Worm (Caenorhabditis elegans) whole organism, early embryonic: Measurements from ENCODE around the gene C34C6.9.

Experiments used
- B0310.2 ChIP-seq: sonication (generic microtip); optimal IDR thresholded peaks from 2 replicates; lab custom pipeline; 2016; ENCODE audit warnings: mild to moderate bottlenecking, missing genetic modification characterization, missing compliant biosample characterization
- F13C5.2 ChIP-seq: sonication (generic microtip); optimal IDR thresholded peaks from 2 replicates; lab custom pipeline; 2017; ENCODE audit warnings: mild to moderate bottlenecking, missing genetic modification characterization, inconsistent platforms, missing compliant biosample characterization
- aly-1 ChIP-seq: sonication (generic microtip); optimal IDR thresholded peaks from 2 replicates; lab custom pipeline; 2016; ENCODE audit warnings: missing genetic modification characterization, missing compliant biosample characterization
- ama-1 ChIP-seq: fragments of 150-350 bp; optimal IDR thresholded peaks from 2 replicates; lab custom pipeline; 2014
- ceh-13 ChIP-seq: fragments of 200-800 bp; sonication (Bioruptor generic); optimal IDR thresholded peaks from 2 replicates; lab custom pipeline; 2018; ENCODE audit warnings: mild to moderate bottlenecking, missing genetic modification characterization, missing compliant biosample characterization
- ceh-36 ChIP-seq: sonication (generic microtip); optimal IDR thresholded peaks from 2 replicates; lab custom pipeline; 2016; ENCODE audit warnings: missing genetic modification characterization, inconsistent platforms, missing compliant biosample characterization
- ets-7 ChIP-seq: sonication (generic microtip); optimal IDR thresholded peaks from 2 replicates; lab custom pipeline; 2016; ENCODE audit warnings: missing genotype, missing genetic modification characterization, missing compliant biosample characterization
- flt-1 ChIP-seq: fragments of 200-800 bp; sonication (Bioruptor generic); IDR thresholded peaks from 2 replicates; pipeline ENCODE4 v1.3.6; 2022; ENCODE audit warnings: missing genetic modification characterization, missing compliant biosample characterization
- hmbx-1 ChIP-seq: sonication (generic microtip); optimal IDR thresholded peaks from 2 replicates; lab custom pipeline; 2016; ENCODE audit warnings: mild to moderate bottlenecking, missing genetic modification characterization, missing compliant biosample characterization
- hmg-4 ChIP-seq: fragments of 200-800 bp; sonication (Bioruptor generic); optimal IDR thresholded peaks from 2 replicates; lab custom pipeline; 2018; ENCODE audit warnings: mild to moderate bottlenecking, missing genetic modification characterization, missing compliant biosample characterization
- hnd-1 ChIP-seq: sonication (generic microtip); optimal IDR thresholded peaks from 2 replicates; lab custom pipeline; 2016; ENCODE audit warnings: missing genetic modification characterization, missing compliant biosample characterization
- pes-1 ChIP-seq: fragments of 200-800 bp; sonication (Bioruptor generic); IDR thresholded peaks from 2 replicates; pipeline ENCODE4 v1.3.6; 2022; ENCODE audit warnings: missing genetic modification reagents, missing genetic modification characterization, missing compliant biosample characterization
- scrt-1 ChIP-seq: fragments of 200-800 bp; sonication (Bioruptor generic); IDR thresholded peaks from 2 replicates; pipeline ENCODE4 v1.3.6; 2022; ENCODE audit warnings: missing genetic modification characterization, missing compliant biosample characterization
- sea-1 ChIP-seq: fragments of 200-800 bp; sonication (Bioruptor generic); conservative IDR thresholded peaks from 2 replicates; pipeline ENCODE4 v1.3.6; 2022; ENCODE audit warnings: missing genetic modification characterization, missing compliant biosample characterization
- tbx-11 ChIP-seq: fragments of 200-800 bp; sonication (Bioruptor generic); IDR thresholded peaks from 2 replicates; pipeline ENCODE4 v1.3.6; 2022; ENCODE audit warnings: missing genetic modification characterization, missing compliant biosample characterization
- tbx-37 ChIP-seq: fragments of 200-800 bp; sonication (Bioruptor generic); conservative IDR thresholded peaks from 2 replicates; pipeline ENCODE4 v1.3.6; 2022; ENCODE audit warnings: missing genetic modification reagents, missing genetic modification characterization, missing compliant biosample characterization
- tra-4 ChIP-seq: sonication (generic microtip); optimal IDR thresholded peaks from 2 replicates; lab custom pipeline; 2017; ENCODE audit warnings: missing genetic modification characterization, missing compliant biosample characterization

Gene C34C6.9

DNA sequence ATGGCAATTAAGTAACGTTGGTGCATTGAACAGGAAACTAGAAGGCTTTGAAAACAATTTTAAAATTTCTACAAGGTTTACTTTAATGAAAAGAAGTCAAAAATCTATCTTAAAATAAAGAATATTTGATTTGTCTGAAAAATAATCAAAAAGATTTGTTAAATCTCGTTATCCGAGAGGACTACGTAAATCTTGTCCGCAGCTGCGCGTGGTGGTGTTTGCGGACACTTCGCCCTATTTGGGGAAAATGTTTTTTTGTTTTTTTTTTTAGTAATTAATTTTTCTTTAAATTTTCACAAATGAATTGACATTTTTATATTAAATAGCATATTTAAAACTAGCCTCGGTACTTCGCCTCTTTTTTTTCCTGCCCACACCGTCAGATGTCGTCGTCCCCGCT lies 1.8 kb upstream of the C34C6.9 start:
- TF ChIP-seq B0310.2 (tag; lab: Kevin White, UChicago) (no peak), ceh-36 (tag; lab: Kevin White, UChicago) (no peak), scrt-1 (GFP tag; lab: Robert Waterston, UW) (no peak), hmbx-1 (tag; lab: Kevin White, UChicago) (no peak), flt-1 (GFP tag; lab: Robert Waterston, UW) (0 out of 2 replicates have a peak, but pooled peaks have one; percentile 22)

DNA sequence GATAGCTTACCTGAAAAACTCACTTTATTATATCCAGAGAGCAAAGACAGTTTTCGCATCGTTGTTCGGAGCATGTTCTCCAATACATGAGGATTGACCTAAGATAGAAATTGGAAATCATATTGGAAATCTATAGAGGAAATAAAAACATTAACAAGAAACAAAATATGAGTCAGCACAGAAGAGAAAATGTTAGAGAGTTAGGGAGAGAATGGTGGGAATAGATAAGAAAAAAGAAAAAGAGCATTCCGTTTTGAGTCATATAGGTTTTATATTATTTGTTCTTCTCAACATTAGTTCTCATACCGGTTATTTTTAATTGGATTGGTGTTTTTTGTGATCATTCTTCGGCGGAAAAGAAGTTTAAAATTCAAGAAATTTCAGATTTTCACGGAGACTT lies 899 bp upstream of the C34C6.9 start, which contains the start of gene hgap-2:
TSS of gene hgap-2 (minus strand) at position 101 of the 400 bp plus-strand sequence.
- TF ChIP-seq ceh-13 (GFP tag; lab: Kevin White, UChicago) = no peak
- no peak for TF ChIP-seq F13C5.2 (tag; lab: Kevin White, UChicago)
- no peak for TF ChIP-seq tbx-11 (GFP tag; lab: Robert Waterston, UW)
- no peak for TF ChIP-seq ama-1 (lab: Kevin White, UChicago)
- TF ChIP-seq sea-1 (GFP tag; lab: Robert Waterston, UW) = no peak
- no peak for TF ChIP-seq hmbx-1 (tag; lab: Kevin White, UChicago)
- TF ChIP-seq ceh-36 (tag; lab: Kevin White, UChicago) = no peak
- no peak for TF ChIP-seq tbx-37 (GFP tag; lab: Robert Waterston, UW)
- TF ChIP-seq hnd-1 (tag; lab: Kevin White, UChicago) = no peak

- TF ChIP-seq ama-1 (lab: Kevin White, UChicago) (no peak), ceh-36 (tag; lab: Kevin White, UChicago) (no peak), B0310.2 (tag; lab: Kevin White, UChicago) (no peak), F13C5.2 (tag; lab: Kevin White, UChicago) (no peak), scrt-1 (GFP tag; lab: Robert Waterston, UW) (no peak), hmbx-1 (tag; lab: Kevin White, UChicago) (no peak), tra-4 (tag; lab: Kevin White, UChicago) (no peak), ceh-13 (GFP tag; lab: Kevin White, UChicago) (no peak), sea-1 (GFP tag; lab: Robert Waterston, UW) (no peak), hmg-4 (no peak), flt-1 (GFP tag; lab: Robert Waterston, UW) (no peak), pes-1 (GFP tag; lab: Robert Waterston, UW) (no peak), tbx-11 (GFP tag; lab: Robert Waterston, UW) (no peak), aly-1 (tag; lab: Kevin White, UChicago) (no peak)
Measured at ce11 chrII:8691344-8691960, 5.7 kb downstream of the C34C6.9 start, which contains the start of gene C34C6.3. Gene C34C6.3, plus strand, starts transcription at chrII:8691910.

ce11 chrII:8695783-8696182 lies 10.1 kb downstream of the C34C6.9 start, which contains the start of gene C34C6.10:
Gene C34C6.10, minus strand, starts transcription at chrII:8695883.
- TF ChIP-seq ceh-13 (GFP tag; lab: Kevin White, UChicago) = no peak
- TF ChIP-seq pes-1 (GFP tag; lab: Robert Waterston, UW) = no peak
- no peak for TF ChIP-seq ceh-36 (tag; lab: Kevin White, UChicago)
- TF ChIP-seq sea-1 (GFP tag; lab: Robert Waterston, UW) = no peak
- no peak for TF ChIP-seq F13C5.2 (tag; lab: Kevin White, UChicago)
- TF ChIP-seq hnd-1 (tag; lab: Kevin White, UChicago) = no peak
- TF ChIP-seq B0310.2 (tag; lab: Kevin White, UChicago) = no peak
- TF ChIP-seq tbx-37 (GFP tag; lab: Robert Waterston, UW) = no peak
- no peak for TF ChIP-seq tbx-11 (GFP tag; lab: Robert Waterston, UW)
- TF ChIP-seq aly-1 (tag; lab: Kevin White, UChicago) = no peak
- TF ChIP-seq flt-1 (GFP tag; lab: Robert Waterston, UW) = no peak
- TF ChIP-seq hmg-4 = no peak
- no peak for TF ChIP-seq scrt-1 (GFP tag; lab: Robert Waterston, UW)
- TF ChIP-seq ama-1 (lab: Kevin White, UChicago) = no peak
- no peak for TF ChIP-seq tra-4 (tag; lab: Kevin White, UChicago)
- no peak for TF ChIP-seq hmbx-1 (tag; lab: Kevin White, UChicago)

- TF ChIP-seq ceh-36 (tag; lab: Kevin White, UChicago) = no peak
- no peak for TF ChIP-seq tra-4 (tag; lab: Kevin White, UChicago)
- no peak for TF ChIP-seq tbx-37 (GFP tag; lab: Robert Waterston, UW)
- TF ChIP-seq F13C5.2 (tag; lab: Kevin White, UChicago) = no peak
Measured at ce11 chrII:8698828-8699227, 13.1 kb downstream of the C34C6.9 start, which contains the start of gene chdh-1. Gene chdh-1, minus strand, starts transcription at chrII:8698928.

- TF ChIP-seq ets-7 (tag; lab: Kevin White, UChicago) (no peak), pes-1 (GFP tag; lab: Robert Waterston, UW) (no peak), sea-1 (GFP tag; lab: Robert Waterston, UW) (no peak), ama-1 (lab: Kevin White, UChicago) (no peak), hmg-4 (no peak), tbx-11 (GFP tag; lab: Robert Waterston, UW) (no peak), flt-1 (GFP tag; lab: Robert Waterston, UW) (no peak), hnd-1 (tag; lab: Kevin White, UChicago) (no peak), hmbx-1 (tag; lab: Kevin White, UChicago) (no peak)
Measured at ce11 chrII:8701059-8701458, 15.3 kb downstream of the C34C6.9 start.

- TF ChIP-seq ama-1 (lab: Kevin White, UChicago) (no peak), aly-1 (tag; lab: Kevin White, UChicago) (no peak), tbx-11 (GFP tag; lab: Robert Waterston, UW) (no peak), hmg-4 (no peak), hnd-1 (tag; lab: Kevin White, UChicago) (no peak), F13C5.2 (tag; lab: Kevin White, UChicago) (no peak), sea-1 (GFP tag; lab: Robert Waterston, UW) (no peak), ceh-36 (tag; lab: Kevin White, UChicago) (no peak), ceh-13 (GFP tag; lab: Kevin White, UChicago) (no peak), tra-4 (tag; lab: Kevin White, UChicago) (no peak), tbx-37 (GFP tag; lab: Robert Waterston, UW) (no peak), ets-7 (tag; lab: Kevin White, UChicago) (no peak), pes-1 (GFP tag; lab: Robert Waterston, UW) (no peak), hmbx-1 (tag; lab: Kevin White, UChicago) (no peak)
Measured at ce11 chrII:8701619-8702350, 16.1 kb downstream of the C34C6.9 start, which contains the start of gene sphk-1. Gene sphk-1, minus strand, starts transcription at chrII:8701669.
